Worm (Caenorhabditis elegans): ENCODE results near the gene ZK632.14.

- TF ChIP-seq nhr-12 (tag; optimal IDR thresholded peaks at IDR 0.05) = no peak
- TF ChIP-seq mep-1 (tag; optimal IDR thresholded peaks at IDR 0.05) = no peak
- TF ChIP-seq nhr-76 (tag; optimal IDR thresholded peaks at IDR 0.05) = no peak
- no peak for TF ChIP-seq lin-13 (tag; optimal IDR thresholded peaks at IDR 0.05)
- no peak for TF ChIP-seq pha-4 (tag; optimal IDR thresholded peaks at IDR 0.05)
- no peak for TF ChIP-seq mab-5 (tag; optimal IDR thresholded peaks at IDR 0.05)
- no peak for TF ChIP-seq unc-62 (GFP tag; optimal IDR thresholded peaks at IDR 0.05)
- no peak for TF ChIP-seq elt-3 (tag; optimal IDR thresholded peaks at IDR 0.05)
- no peak for TF ChIP-seq snpc-4 (tag; optimal IDR thresholded peaks at IDR 0.05)
Measured at ce11 chrIII:9796448-9796847, 16.8 kb upstream of the ZK632.14 start, which contains the start of gene srxa-10.

Data from whole organism, mixed stage, embryonic.